Worm (Caenorhabditis elegans) whole organism, L4 larva: ENCODE data around the gene Y37B11A.3.
"Not testable (repeated sequence)": the region's sequence is repeated elsewhere in the genome, so short reads cannot be mapped to it uniquely, and the experiment has no call there.

ENCODE experiments used
- daf-12 ChIP-seq: fragments of 150-350 bp; optimal IDR thresholded peaks from 2 replicates; lab custom pipeline; 2014; ENCODE audit warnings: missing biosample characterization, missing genetic modification reagents, missing genetic modification characterization
- mep-1 ChIP-seq: fragments of 150-350 bp; sonication (generic microtip); optimal IDR thresholded peaks from 3 replicates; lab custom pipeline; 2014; ENCODE audit warnings: missing biosample characterization, missing genetic modification characterization
- nhr-237 ChIP-seq: sonication (generic microtip); optimal IDR thresholded peaks from 2 replicates; lab custom pipeline; 2017; ENCODE audit warnings: missing biosample characterization, missing genetic modification characterization

DNA sequence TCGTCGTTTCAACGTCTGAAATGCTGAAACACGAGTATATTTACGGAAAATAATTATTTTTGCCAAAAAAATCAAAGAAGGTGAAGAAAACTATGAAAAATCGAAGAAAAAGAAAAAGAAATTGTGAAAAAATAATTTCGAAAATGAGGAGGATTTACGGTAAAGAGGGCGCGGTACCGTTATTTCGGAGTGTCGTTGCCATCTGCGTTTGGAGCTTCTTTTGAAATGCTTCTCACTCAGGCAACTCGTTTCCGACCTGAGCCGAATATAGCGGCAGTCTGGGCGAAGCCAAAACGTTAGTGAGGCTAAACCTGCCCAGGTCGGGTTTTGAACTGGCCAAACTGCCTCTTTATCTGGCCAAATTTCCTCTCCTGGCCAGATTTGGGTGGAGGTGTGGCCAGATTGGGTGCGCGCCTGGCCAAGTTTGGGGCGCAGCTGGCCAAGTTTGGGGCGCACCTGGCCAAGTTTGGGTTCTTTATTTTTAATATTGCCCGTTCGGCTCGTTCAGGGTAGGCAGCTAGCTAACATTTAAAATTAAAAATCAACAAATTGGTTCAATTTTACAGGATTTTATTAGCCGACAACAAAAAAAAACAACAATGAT, 1.2 kb downstream of the Y37B11A.3 start:
- not testable (repeated sequence) for TF ChIP-seq daf-12 (tag; lab: Kevin White, UChicago); nhr-237 (tag; lab: Kevin White, UChicago); mep-1
